Fruit fly (Drosophila melanogaster): ENCODE results near the gene pn.
A peak's percentile ranks its signal among the peaks of the same experiment; 100 is the strongest.

Gene pn

dm6 chrX:2138417-2138816 lies 42.6 kb upstream of the pn start (continued):
- TF ChIP-seq danr (GFP tag; IDR thresholded peaks at IDR 0.05), result no peak
- no peak for TF ChIP-seq Doc3 (GFP tag; IDR thresholded peaks at IDR 0.05; ENCODE audit: partially characterized antibody)
- no peak for TF ChIP-seq CG7745 (tag; optimal IDR thresholded peaks at IDR 0.05)
- TF ChIP-seq Optix (GFP tag; IDR thresholded peaks at IDR 0.05), result no peak
- TF ChIP-seq MESR4 (GFP tag; optimal IDR thresholded peaks at IDR 0.05), result no peak
- TF ChIP-seq knrl (GFP tag; IDR thresholded peaks at IDR 0.05; ENCODE audit: partially characterized antibody), result no peak
- TF ChIP-seq CG18262 (tag; optimal IDR thresholded peaks at IDR 0.05), result no peak
- TF ChIP-seq shn (GFP tag; optimal IDR thresholded peaks at IDR 0.05), result no peak
- TF ChIP-seq exex (tag; optimal IDR thresholded peaks at IDR 0.05), result peak; percentile 18
- no peak for TF ChIP-seq NC2α (GFP tag; optimal IDR thresholded peaks at IDR 0.05)
- peak; percentile 78 for TF ChIP-seq CG1832 (GFP tag; optimal IDR thresholded peaks at IDR 0.05)
- TF ChIP-seq Atf6 (GFP tag; IDR thresholded peaks at IDR 0.05), result no peak
- no peak for TF ChIP-seq Xrp1 (GFP tag; IDR thresholded peaks at IDR 0.05)
- TF ChIP-seq nmo (GFP tag; optimal IDR thresholded peaks at IDR 0.05), result no peak
- peak; percentile 91 for TF ChIP-seq zen (tag; optimal IDR thresholded peaks at IDR 0.05)
- TF ChIP-seq hbn (GFP tag; IDR thresholded peaks at IDR 0.05; ENCODE audit: partially characterized antibody), result no peak
- TF ChIP-seq caup (GFP tag; optimal IDR thresholded peaks at IDR 0.05; ENCODE audit: severe bottlenecking), result no peak
- TF ChIP-seq CG10654 (GFP tag; optimal IDR thresholded peaks at IDR 0.05), result no peak
- no peak for TF ChIP-seq stwl (tag; optimal IDR thresholded peaks at IDR 0.05)
- no peak for TF ChIP-seq yki (optimal IDR thresholded peaks at IDR 0.05)
- peak; percentile 75 for TF ChIP-seq scrt (GFP tag; optimal IDR thresholded peaks at IDR 0.05)
- TF ChIP-seq Vsx1 (GFP tag; optimal IDR thresholded peaks at IDR 0.05), result no peak
- TF ChIP-seq Poxn (GFP tag; IDR thresholded peaks at IDR 0.05), result no peak
- TF ChIP-seq kni (GFP tag; optimal IDR thresholded peaks at IDR 0.05), result no peak
- no peak for TF ChIP-seq toy (GFP tag; IDR thresholded peaks at IDR 0.05)

- peak; percentile 77 for TF ChIP-seq Nf-YC (tag; optimal IDR thresholded peaks at IDR 0.05)
- no peak for TF ChIP-seq CG1024 (GFP tag; IDR thresholded peaks at IDR 0.05)
- TF ChIP-seq seq (GFP tag; IDR thresholded peaks at IDR 0.05), result 0 out of 2 replicates have a peak, but pooled peaks have one; percentile 36
- TF ChIP-seq Kr (GFP tag; optimal IDR thresholded peaks at IDR 0.05), result peak; percentile 76
- peak; percentile 55 for TF ChIP-seq Nf-YB (GFP tag; optimal IDR thresholded peaks at IDR 0.05)
- TF ChIP-seq HLH54F (GFP tag; optimal IDR thresholded peaks at IDR 0.05), result no peak
- TF ChIP-seq pros (GFP tag; optimal IDR thresholded peaks at IDR 0.05), result peak; percentile 45
Measured at dm6 chrX:2139610-2140009, 41.4 kb upstream of the pn start.

dm6 chrX:2140487-2140886 lies 40.5 kb upstream of the pn start:
- TF ChIP-seq CG1792 (GFP tag; optimal IDR thresholded peaks at IDR 0.05) (no peak), CG32767 (GFP tag; IDR thresholded peaks at IDR 0.05) (peak; percentile 29; the same call in 1 of the 2 replicates), vvl (GFP tag; IDR thresholded peaks at IDR 0.05) (peak; percentile 41; the same call in 1 of the 2 replicates), lmd (GFP tag; IDR thresholded peaks at IDR 0.05) (no peak), sqz (GFP tag; optimal IDR thresholded peaks at IDR 0.05) (peak; percentile 88), Jarid2 (GFP tag; optimal IDR thresholded peaks at IDR 0.05) (peak; percentile 54), emc (GFP tag; optimal IDR thresholded peaks at IDR 0.05) (no peak), ken (GFP tag; IDR thresholded peaks at IDR 0.05) (no peak), ci (GFP tag; IDR thresholded peaks at IDR 0.05) (peak; percentile 48; the same call in 1 of the 3 replicates), Ets97D (GFP tag; optimal IDR thresholded peaks at IDR 0.05) (peak; percentile 79), crc (GFP tag; optimal IDR thresholded peaks at IDR 0.05) (no peak), az2 (GFP tag; optimal IDR thresholded peaks at IDR 0.05) (no peak), phol (tag; optimal IDR thresholded peaks at IDR 0.05) (peak; percentile 24), mirr (GFP tag; optimal IDR thresholded peaks at IDR 0.05) (peak; percentile 46), CG14050 (GFP tag; IDR thresholded peaks at IDR 0.05) (no peak), CG8290 (GFP tag; optimal IDR thresholded peaks at IDR 0.05) (no peak), CG8290 (tag; optimal IDR thresholded peaks at IDR 0.05) (peak in 1 of 2 experiments; percentile 15), CG17328 (GFP tag; IDR thresholded peaks at IDR 0.05) (0 out of 2 replicates have a peak, but pooled peaks have one; percentile 6), CG5953 (GFP tag; IDR thresholded peaks at IDR 0.05) (no peak), CG1832 (GFP tag; optimal IDR thresholded peaks at IDR 0.05) (peak; percentile 84)
